Worm (Caenorhabditis elegans) whole organism, L2 larva: ENCODE data around the gene lir-1.
A peak's percentile ranks its signal among the peaks of the same experiment; 100 is the strongest.

Experiments used
- C34F6.9 ChIP-seq: fragments of 150-350 bp; optimal IDR thresholded peaks from 2 replicates; lab custom pipeline; 2014; ENCODE audit warnings: missing biosample characterization, missing genetic modification characterization
- F13H6.1 ChIP-seq: sonication (generic microtip); optimal IDR thresholded peaks from 2 replicates; lab custom pipeline; 2016; ENCODE audit warnings: missing genetic modification characterization, missing compliant biosample characterization
- R02D3.7 ChIP-seq: fragments of 150-350 bp; optimal IDR thresholded peaks from 2 replicates; lab custom pipeline; 2014; ENCODE audit warnings: missing biosample characterization, missing genetic modification characterization
- Y55F3AM.14 ChIP-seq: fragments of 200-800 bp; sonication (Bioruptor generic); optimal IDR thresholded peaks from 2 replicates; lab custom pipeline; 2018; ENCODE audit warnings: mild to moderate bottlenecking, missing genetic modification characterization, missing compliant biosample characterization
- alr-1 ChIP-seq: fragments of 150-350 bp; optimal IDR thresholded peaks from 2 replicates; lab custom pipeline; 2014; ENCODE audit warnings: missing biosample characterization, missing genetic modification characterization
- aly-2 ChIP-seq: fragments of 150-350 bp; optimal IDR thresholded peaks from 2 replicates; lab custom pipeline; 2014; ENCODE audit warnings: missing biosample characterization, missing genetic modification characterization
- ama-1 ChIP-seq: fragments of 150-350 bp; optimal IDR thresholded peaks from 2 replicates; lab custom pipeline; 2018; ENCODE audit warnings: inconsistent platforms
- blmp-1 ChIP-seq: sonication (generic microtip); optimal IDR thresholded peaks from 2 replicates; lab custom pipeline; 2017; ENCODE audit warnings: missing genetic modification characterization, mild to moderate bottlenecking, missing compliant biosample characterization, antibody characterized with exemption, moderate library complexity; ENCODE audit not compliant: insufficient read depth
- ceh-16 ChIP-seq: fragments of 150-350 bp; optimal IDR thresholded peaks from 2 replicates; lab custom pipeline; 2014; ENCODE audit warnings: missing biosample characterization, missing genetic modification characterization
- ceh-82 ChIP-seq: fragments of 150-350 bp; optimal IDR thresholded peaks from 2 replicates; lab custom pipeline; 2014; ENCODE audit warnings: missing biosample characterization, missing genetic modification characterization
- crh-2 ChIP-seq: sonication (generic microtip); optimal IDR thresholded peaks from 2 replicates; lab custom pipeline; 2017; ENCODE audit warnings: missing biosample characterization, missing genetic modification characterization
- dmd-4 ChIP-seq: sonication (generic microtip); optimal IDR thresholded peaks from 2 replicates; lab custom pipeline; 2017; ENCODE audit warnings: missing biosample characterization, missing genetic modification characterization
- egl-27 ChIP-seq: sonication (generic microtip); optimal IDR thresholded peaks from 3 replicates; lab custom pipeline; 2017; ENCODE audit warnings: missing biosample characterization, missing genetic modification reagents, missing genetic modification characterization
- elt-1 ChIP-seq: fragments of 150-350 bp; optimal IDR thresholded peaks from 2 replicates; lab custom pipeline; 2014; ENCODE audit warnings: missing biosample characterization, missing genetic modification characterization
- elt-3 ChIP-seq: sonication (generic microtip); optimal IDR thresholded peaks from 2 replicates; lab custom pipeline; 2017; ENCODE audit warnings: missing biosample characterization, missing genetic modification characterization
- fos-1 ChIP-seq: fragments of 150-350 bp; optimal IDR thresholded peaks from 2 replicates; lab custom pipeline; 2014; ENCODE audit warnings: missing biosample characterization, missing genetic modification characterization
- gmeb-1 ChIP-seq: fragments of 150-350 bp; optimal IDR thresholded peaks from 2 replicates; lab custom pipeline; 2014; ENCODE audit warnings: missing biosample characterization, missing genetic modification characterization
- lin-11 ChIP-seq: fragments of 150-350 bp; sonication (generic microtip); optimal IDR thresholded peaks from 2 replicates; lab custom pipeline; 2014; ENCODE audit warnings: missing biosample characterization, missing genetic modification characterization, inconsistent platforms, mixed read lengths
- lsy-2 ChIP-seq, 2 experiments: fragments of 150-350 bp in 1 of 2; sonication (generic microtip) in 1 of 2; optimal IDR thresholded peaks; 2 replicates each; lab custom pipeline; 2014 to 2017; ENCODE audit warnings: missing biosample characterization in 2 of 2, missing genetic modification characterization in 2 of 2
- mab-5 ChIP-seq: fragments of 150-350 bp; optimal IDR thresholded peaks from 2 replicates; lab custom pipeline; 2014; ENCODE audit warnings: missing biosample characterization, missing genetic modification characterization
- mbf-1 ChIP-seq: sonication (generic microtip); optimal IDR thresholded peaks from 2 replicates; lab custom pipeline; 2017; ENCODE audit warnings: missing biosample characterization, missing genetic modification characterization
- mdl-1 ChIP-seq, 2 experiments: fragments of 150-350 bp in 1 of 2; sonication (generic microtip) in 1 of 2; optimal IDR thresholded peaks; 2 replicates each; lab custom pipeline; 2017; ENCODE audit warnings: missing biosample characterization in 2 of 2, missing genetic modification characterization in 2 of 2
- nhr-10 ChIP-seq: sonication (generic microtip); optimal IDR thresholded peaks from 2 replicates; lab custom pipeline; 2017; ENCODE audit warnings: missing biosample characterization, missing genetic modification characterization
- nhr-11 ChIP-seq: fragments of 150-350 bp; optimal IDR thresholded peaks from 2 replicates; lab custom pipeline; 2014; ENCODE audit warnings: missing biosample characterization, missing genetic modification characterization
- nhr-12 ChIP-seq: fragments of 150-350 bp; optimal IDR thresholded peaks from 2 replicates; lab custom pipeline; 2014; ENCODE audit warnings: missing biosample characterization, missing genetic modification characterization
- nhr-21 ChIP-seq: fragments of 150-350 bp; optimal IDR thresholded peaks from 2 replicates; lab custom pipeline; 2014; ENCODE audit warnings: missing biosample characterization, missing genetic modification characterization
- nhr-237 ChIP-seq: fragments of 150-350 bp; optimal IDR thresholded peaks from 2 replicates; lab custom pipeline; 2014; ENCODE audit warnings: missing biosample characterization, missing genetic modification characterization
- nhr-25 ChIP-seq: fragments of 150-350 bp; sonication (generic microtip); optimal IDR thresholded peaks from 3 replicates; lab custom pipeline; 2014; ENCODE audit warnings: missing biosample characterization, missing genetic modification characterization
- nhr-6 ChIP-seq: fragments of 150-350 bp; optimal IDR thresholded peaks from 2 replicates; lab custom pipeline; 2014; ENCODE audit warnings: missing biosample characterization, missing genetic modification characterization
- nhr-77 ChIP-seq: fragments of 150-350 bp; optimal IDR thresholded peaks from 2 replicates; lab custom pipeline; 2014; ENCODE audit warnings: missing biosample characterization, missing genetic modification characterization
- sma-3 ChIP-seq: sonication (generic microtip); optimal IDR thresholded peaks from 2 replicates; lab custom pipeline; 2016; ENCODE audit warnings: missing genetic modification reagents, missing genetic modification characterization, missing compliant biosample characterization
- sma-9 ChIP-seq, 2 experiments: fragments of 150-350 bp in 1 of 2; sonication (generic microtip) in 1 of 2; optimal IDR thresholded peaks; 2 replicates each; lab custom pipeline; 2014 to 2016; ENCODE audit warnings: missing genetic modification characterization in 2 of 2, mild to moderate bottlenecking in 1 of 2, missing biosample characterization in 1 of 2, missing compliant biosample characterization in 1 of 2, missing genetic modification reagents in 1 of 2, moderate library complexity in 1 of 2
- snpc-4 ChIP-seq: fragments of 150-350 bp; optimal IDR thresholded peaks from 2 replicates; lab custom pipeline; 2014; ENCODE audit warnings: missing biosample characterization, missing genetic modification characterization
- unc-39 ChIP-seq: fragments of 150-350 bp; optimal IDR thresholded peaks from 2 replicates; lab custom pipeline; 2014; ENCODE audit warnings: missing biosample characterization, missing genetic modification characterization
- zag-1 ChIP-seq: fragments of 150-350 bp; optimal IDR thresholded peaks from 2 replicates; lab custom pipeline; 2014; ENCODE audit warnings: missing biosample characterization, missing genetic modification characterization
- ztf-1 ChIP-seq: fragments of 200-800 bp; sonication (Bioruptor generic); conservative IDR thresholded peaks from 2 replicates; pipeline ENCODE4 v1.3.6; 2022; ENCODE audit warnings: missing genetic modification characterization, missing compliant biosample characterization
- ztf-11 ChIP-seq: sonication (generic microtip); optimal IDR thresholded peaks from 2 replicates; lab custom pipeline; 2017; ENCODE audit warnings: missing biosample characterization, missing genetic modification characterization
- ztf-4 ChIP-seq: fragments of 150-350 bp; optimal IDR thresholded peaks from 2 replicates; lab custom pipeline; 2014; ENCODE audit warnings: missing biosample characterization, missing genetic modification characterization

The lir-1 gene

ce11 chrII:7631171-7631570 is 40.6 kb upstream of the lir-1 start:
- TF ChIP-seq sma-9 (GFP tag; optimal IDR thresholded peaks at IDR 0.05; lab: Kevin White, UChicago) (peak; percentile 91), sma-9 (tag; optimal IDR thresholded peaks at IDR 0.05; lab: Kevin White, UChicago) (no peak), F13H6.1 (tag; lab: Kevin White, UChicago) (peak; percentile 1), gmeb-1 (tag; lab: Kevin White, UChicago) (peak; percentile 35), fos-1 (tag; lab: Kevin White, UChicago) (peak; percentile 45), C34F6.9 (tag; lab: Kevin White, UChicago) (no peak), aly-2 (tag; lab: Kevin White, UChicago) (no peak), blmp-1 (tag; lab: Kevin White, UChicago) (peak; percentile 77), lin-11 (no peak), nhr-237 (tag; lab: Kevin White, UChicago) (no peak), egl-27 (tag; lab: Kevin White, UChicago) (peak; percentile 62), sma-3 (peak; percentile 69), nhr-25 (tag; lab: Kevin White, UChicago) (peak; percentile 78), nhr-21 (tag; lab: Kevin White, UChicago) (peak; percentile 87), mdl-1 (tag; optimal IDR thresholded peaks at IDR 0.05; lab: Kevin White, UChicago) (peak; percentile 3 to 11), unc-39 (tag; lab: Kevin White, UChicago) (no peak), crh-2 (tag; lab: Kevin White, UChicago) (peak; percentile 10), ztf-4 (tag; lab: Kevin White, UChicago) (no peak), ceh-16 (tag; lab: Kevin White, UChicago) (no peak), lsy-2 (tag; optimal IDR thresholded peaks at IDR 0.05; lab: Kevin White, UChicago) (peak in 1 of 2 experiments; percentile 26), nhr-6 (tag; lab: Kevin White, UChicago) (no peak)

- TF ChIP-seq gmeb-1 (tag; lab: Kevin White, UChicago) (no peak), nhr-6 (tag; lab: Kevin White, UChicago) (no peak), aly-2 (tag; lab: Kevin White, UChicago) (no peak), crh-2 (tag; lab: Kevin White, UChicago) (no peak), lin-11 (no peak), nhr-12 (tag; lab: Kevin White, UChicago) (no peak), zag-1 (tag; lab: Kevin White, UChicago) (peak; percentile 7), elt-3 (tag; lab: Kevin White, UChicago) (no peak), nhr-11 (no peak), ceh-82 (tag; lab: Kevin White, UChicago) (no peak), Y55F3AM.14 (no peak), mab-5 (tag; lab: Kevin White, UChicago) (no peak), lsy-2 (tag; optimal IDR thresholded peaks at IDR 0.05; lab: Kevin White, UChicago) (peak in 1 of 2 experiments; percentile 47), dmd-4 (tag; lab: Kevin White, UChicago) (no peak), snpc-4 (tag; lab: Kevin White, UChicago) (no peak), blmp-1 (tag; lab: Kevin White, UChicago) (no peak), elt-1 (tag; lab: Kevin White, UChicago) (no peak), alr-1 (tag; lab: Kevin White, UChicago) (no peak), fos-1 (tag; lab: Kevin White, UChicago) (no peak), ztf-4 (tag; lab: Kevin White, UChicago) (no peak), ama-1 (lab: Kevin White, UChicago) (no peak), ztf-11 (tag; lab: Kevin White, UChicago) (no peak), C34F6.9 (tag; lab: Kevin White, UChicago) (no peak), R02D3.7 (tag; lab: Kevin White, UChicago) (no peak), ztf-1 (no peak), sma-9 (GFP tag; optimal IDR thresholded peaks at IDR 0.05; lab: Kevin White, UChicago) (peak; percentile 11), sma-9 (tag; optimal IDR thresholded peaks at IDR 0.05; lab: Kevin White, UChicago) (no peak)
Measured at ce11 chrII:7631677-7632210, 40.1 kb upstream of the lir-1 start.

ce11 chrII:7635296-7635695 is 36.5 kb upstream of the lir-1 start:
- TF ChIP-seq mdl-1 (tag; optimal IDR thresholded peaks at IDR 0.05; lab: Kevin White, UChicago) (no peak), nhr-77 (tag; lab: Kevin White, UChicago) (no peak), mbf-1 (tag; lab: Kevin White, UChicago) (no peak), F13H6.1 (tag; lab: Kevin White, UChicago) (peak; percentile 34), nhr-10 (no peak), lin-11 (no peak), elt-1 (tag; lab: Kevin White, UChicago) (no peak)
- TF ChIP-seq, all 48 proteins: peak for 1
